Fruit fly (Drosophila melanogaster) whole organism, prepupa: Measurements from ENCODE around the gene eIF3g1.

Experiments used
- Blimp-1 ChIP-seq: fragments of 200-800 bp; sonication (Bioruptor generic); optimal IDR thresholded peaks from 3 replicates; lab custom pipeline; 2017; ENCODE audit warnings: missing biosample characterization, missing genetic modification characterization, mild to moderate bottlenecking, moderate library complexity, missing genetic modification reagents
- CG10631 ChIP-seq: fragments of 200-800 bp; sonication (Bioruptor generic); optimal IDR thresholded peaks from 2 replicates; lab custom pipeline; 2016; ENCODE audit warnings: missing biosample characterization, missing genetic modification characterization
- CG11294 ChIP-seq: fragments of 200-800 bp; sonication (Bioruptor generic); IDR thresholded peaks from 2 replicates; pipeline ENCODE4 v1.3.6; 2022; ENCODE audit warnings: missing biosample characterization, missing genetic modification characterization
- CG11762 ChIP-seq: fragments of 200-800 bp; sonication (Bioruptor generic); optimal IDR thresholded peaks from 3 replicates; lab custom pipeline; 2016; ENCODE audit warnings: missing biosample characterization, missing genetic modification characterization; ENCODE audit not compliant: insufficient read depth
- CG11902 ChIP-seq: fragments of 200-800 bp; sonication (Bioruptor generic); optimal IDR thresholded peaks from 3 replicates; lab custom pipeline; 2016; ENCODE audit warnings: missing biosample characterization, missing genetic modification characterization
- CG1621 ChIP-seq: fragments of 200-800 bp; sonication (Bioruptor generic); optimal IDR thresholded peaks from 3 replicates; lab custom pipeline; 2018; ENCODE audit warnings: missing biosample characterization, mild to moderate bottlenecking, missing genetic modification characterization
- CG16779 ChIP-seq: fragments of 200-800 bp; sonication (Bioruptor generic); optimal IDR thresholded peaks from 3 replicates; lab custom pipeline; 2017; ENCODE audit warnings: missing biosample characterization, mild to moderate bottlenecking, missing genetic modification characterization
- CG31627 ChIP-seq: fragments of 200-800 bp; sonication (Bioruptor generic); optimal IDR thresholded peaks from 3 replicates; lab custom pipeline; 2016; ENCODE audit warnings: missing biosample characterization, missing genetic modification characterization
- CG4318 ChIP-seq: fragments of 200-800 bp; sonication (Bioruptor generic); optimal IDR thresholded peaks from 3 replicates; lab custom pipeline; 2017; ENCODE audit warnings: missing biosample characterization, mild to moderate bottlenecking, missing genetic modification characterization
- CG6163 ChIP-seq: fragments of 200-800 bp; sonication (Bioruptor generic); IDR thresholded peaks from 3 replicates; pipeline ENCODE4 v1.3.6; 2022; ENCODE audit warnings: missing biosample characterization, missing genetic modification characterization
- CG6276 ChIP-seq: fragments of 200-800 bp; sonication (Bioruptor generic); optimal IDR thresholded peaks from 2 replicates; lab custom pipeline; 2017; ENCODE audit warnings: missing biosample characterization, mild to moderate bottlenecking, missing genetic modification characterization
- CG6792 ChIP-seq: fragments of 200-800 bp; sonication (Bioruptor generic); optimal IDR thresholded peaks from 3 replicates; lab custom pipeline; 2016; ENCODE audit warnings: missing biosample characterization, missing genetic modification characterization
- CG6808 ChIP-seq: fragments of 200-800 bp; sonication (Bioruptor generic); optimal IDR thresholded peaks from 3 replicates; lab custom pipeline; 2017; ENCODE audit warnings: missing biosample characterization, missing genetic modification characterization, mild to moderate bottlenecking, moderate library complexity, missing genetic modification reagents
- CG6854 ChIP-seq: fragments of 200-800 bp; sonication (Bioruptor generic); optimal IDR thresholded peaks from 2 replicates; lab custom pipeline; 2017; ENCODE audit warnings: missing biosample characterization, mild to moderate bottlenecking, missing genetic modification characterization
- CG8119 ChIP-seq: fragments of 200-800 bp; sonication (Bioruptor generic); IDR thresholded peaks from 3 replicates; pipeline ENCODE4 v1.3.6; 2022; ENCODE audit warnings: missing biosample characterization, missing genetic modification characterization
- CG8632 ChIP-seq: fragments of 200-800 bp; sonication (Bioruptor generic); optimal IDR thresholded peaks from 3 replicates; lab custom pipeline; 2016; ENCODE audit warnings: missing biosample characterization, missing genetic modification characterization
- CG9139 ChIP-seq: fragments of 200-800 bp; sonication (Bioruptor generic); optimal IDR thresholded peaks from 3 replicates; lab custom pipeline; 2017; ENCODE audit warnings: missing biosample characterization, mild to moderate bottlenecking, missing genetic modification characterization
- Eip75B ChIP-seq: fragments of 200-800 bp; sonication (Bioruptor generic); optimal IDR thresholded peaks from 3 replicates; lab custom pipeline; 2016; ENCODE audit warnings: missing biosample characterization, missing genetic modification characterization
- Eip78C ChIP-seq: fragments of 200-800 bp; sonication (Bioruptor generic); peaks from one replicate; lab custom pipeline; 2016; ENCODE audit warnings: missing biosample characterization, missing genetic modification characterization
- Eip93F ChIP-seq: fragments of 200-800 bp; sonication (Bioruptor generic); optimal IDR thresholded peaks from 2 replicates; lab custom pipeline; 2016; ENCODE audit warnings: missing biosample characterization, mild to moderate bottlenecking, missing genetic modification characterization
- Ets21C ChIP-seq: fragments of 200-800 bp; sonication (Bioruptor generic); optimal IDR thresholded peaks from 3 replicates; lab custom pipeline; 2016; ENCODE audit warnings: missing biosample characterization, missing genetic modification characterization
- Ets96B ChIP-seq: fragments of 200-800 bp; optimal IDR thresholded peaks from 2 replicates; lab custom pipeline; 2019; ENCODE audit warnings: missing biosample characterization, mild to moderate bottlenecking, missing genetic modification characterization, moderate library complexity
- Hr38 ChIP-seq: sonication (Bioruptor generic); optimal IDR thresholded peaks from 2 replicates; lab custom pipeline; 2016; ENCODE audit warnings: missing biosample characterization, missing genetic modification characterization
- Hr39 ChIP-seq: fragments of 200-800 bp; sonication (Bioruptor generic); optimal IDR thresholded peaks from 2 replicates; lab custom pipeline; 2016; ENCODE audit warnings: missing biosample characterization, missing genetic modification characterization
- Hr4 ChIP-seq: fragments of 200-800 bp; sonication (Bioruptor generic); optimal IDR thresholded peaks from 3 replicates; lab custom pipeline; 2016; ENCODE audit warnings: missing biosample characterization, missing genetic modification characterization
- Lpt ChIP-seq: fragments of 200-800 bp; sonication (Bioruptor generic); optimal IDR thresholded peaks from 3 replicates; lab custom pipeline; 2016; ENCODE audit warnings: missing biosample characterization, missing genetic modification characterization
- OdsH ChIP-seq: fragments of 200-800 bp; sonication (Bioruptor generic); optimal IDR thresholded peaks from 3 replicates; lab custom pipeline; 2016; ENCODE audit warnings: missing biosample characterization, missing genetic modification characterization
- Smox ChIP-seq: fragments of 200-800 bp; sonication (Bioruptor generic); optimal IDR thresholded peaks from 3 replicates; lab custom pipeline; 2016; ENCODE audit warnings: missing biosample characterization, missing genetic modification characterization
- Sox102F ChIP-seq: fragments of 200-800 bp; sonication (Bioruptor generic); optimal IDR thresholded peaks from 2 replicates; lab custom pipeline; 2016; ENCODE audit warnings: missing biosample characterization, mild to moderate bottlenecking, missing genetic modification characterization
- Sox14 ChIP-seq: fragments of 200-800 bp; sonication (Bioruptor generic); optimal IDR thresholded peaks from 3 replicates; lab custom pipeline; 2016; ENCODE audit warnings: missing biosample characterization, missing genetic modification characterization
- Sox15 ChIP-seq: fragments of 200-800 bp; sonication (Bioruptor generic); optimal IDR thresholded peaks from 3 replicates; lab custom pipeline; 2016; ENCODE audit warnings: missing biosample characterization, missing genetic modification characterization
- achi ChIP-seq: fragments of 200-800 bp; sonication (Bioruptor generic); optimal IDR thresholded peaks from 3 replicates; lab custom pipeline; 2016; ENCODE audit warnings: missing biosample characterization, missing genetic modification characterization
- acj6 ChIP-seq: fragments of 200-800 bp; sonication (Bioruptor generic); optimal IDR thresholded peaks from 3 replicates; lab custom pipeline; 2016; ENCODE audit warnings: missing biosample characterization, missing genetic modification characterization
- cyc ChIP-seq: fragments of 200-800 bp; sonication (Bioruptor generic); optimal IDR thresholded peaks from 3 replicates; lab custom pipeline; 2016; ENCODE audit warnings: missing biosample characterization, missing genetic modification characterization
- dac ChIP-seq: fragments of 200-800 bp; sonication (Bioruptor generic); optimal IDR thresholded peaks from 2 replicates; lab custom pipeline; 2017; ENCODE audit warnings: missing biosample characterization, mild to moderate bottlenecking, missing genetic modification characterization
- esn ChIP-seq: fragments of 200-800 bp; sonication (Bioruptor generic); optimal IDR thresholded peaks from 2 replicates; lab custom pipeline; 2016; ENCODE audit warnings: missing biosample characterization, mild to moderate bottlenecking, missing genetic modification characterization, moderate library complexity
- fd59A ChIP-seq: fragments of 200-800 bp; sonication (Bioruptor generic); optimal IDR thresholded peaks from 2 replicates; lab custom pipeline; 2017; ENCODE audit warnings: missing biosample characterization, mild to moderate bottlenecking, missing genetic modification characterization, missing genetic modification reagents
- fkh ChIP-seq: fragments of 200-800 bp; sonication (Bioruptor generic); optimal IDR thresholded peaks from 3 replicates; lab custom pipeline; 2017; ENCODE audit warnings: missing biosample characterization, mild to moderate bottlenecking, missing genetic modification characterization, moderate library complexity
- lz ChIP-seq: fragments of 200-800 bp; sonication (Bioruptor generic); optimal IDR thresholded peaks from 3 replicates; lab custom pipeline; 2016; ENCODE audit warnings: missing biosample characterization, missing genetic modification characterization
- pdm3 ChIP-seq: fragments of 200-800 bp; sonication (Bioruptor generic); optimal IDR thresholded peaks from 3 replicates; lab custom pipeline; 2016; ENCODE audit warnings: missing biosample characterization, missing genetic modification characterization
- salr ChIP-seq, 2 experiments: fragments of 200-800 bp; sonication (Bioruptor generic); optimal IDR thresholded peaks; 3 replicates each; lab custom pipeline; 2016 to 2018; ENCODE audit warnings: missing biosample characterization in 2 of 2, missing genetic modification characterization in 2 of 2, mild to moderate bottlenecking in 1 of 2
- spab ChIP-seq: fragments of 200-800 bp; sonication (Bioruptor generic); optimal IDR thresholded peaks from 2 replicates; lab custom pipeline; 2017; ENCODE audit warnings: missing biosample characterization, mild to moderate bottlenecking, missing genetic modification characterization, missing genetic modification reagents
- ss ChIP-seq, 2 experiments: fragments of 200-800 bp; sonication (Bioruptor generic); optimal IDR thresholded peaks; 2 replicates in 1 of 2; 3 replicates in 1 of 2; lab custom pipeline; 2017 to 2018; ENCODE audit warnings: mild to moderate bottlenecking in 2 of 2, missing biosample characterization in 2 of 2, missing genetic modification characterization in 2 of 2, moderate library complexity in 1 of 2
- svp ChIP-seq: fragments of 200-800 bp; sonication (Bioruptor generic); peaks from one replicate; lab custom pipeline; 2016; ENCODE audit warnings: missing biosample characterization, missing genetic modification characterization
- topi ChIP-seq: fragments of 200-800 bp; sonication (Bioruptor generic); optimal IDR thresholded peaks from 3 replicates; lab custom pipeline; 2016; ENCODE audit warnings: missing biosample characterization, missing genetic modification characterization
- vri ChIP-seq: fragments of 200-800 bp; sonication (Bioruptor generic); optimal IDR thresholded peaks from 3 replicates; lab custom pipeline; 2016; ENCODE audit warnings: missing biosample characterization, mild to moderate bottlenecking, missing genetic modification characterization

eIF3g1 gene

dm6 chrX:2608470-2609157, 1.5 kb downstream of the eIF3g1 start, which contains the start of gene Smyd3 (continued):
- TF ChIP-seq Sox14 (GFP tag; lab: Kevin White, UChicago): peak; percentile 91
- TF ChIP-seq Smox (GFP tag; lab: Kevin White, UChicago): no peak
- no peak for TF ChIP-seq Blimp-1 (GFP tag; lab: Kevin White, UChicago)
- TF ChIP-seq CG6276 (GFP tag; lab: Kevin White, UChicago): no peak
- TF ChIP-seq CG11294 (GFP tag; lab: Robert Waterston, UW): peak; percentile 68
- TF ChIP-seq CG10631 (GFP tag; lab: Kevin White, UChicago): peak; percentile 84
- TF ChIP-seq CG31627 (GFP tag; lab: Kevin White, UChicago): peak; percentile 90
- peak; percentile 75 for TF ChIP-seq CG6792
- peak; percentile 88 for TF ChIP-seq Hr4 (GFP tag; lab: Kevin White, UChicago)
- peak; percentile 90 for TF ChIP-seq esn (GFP tag; lab: Kevin White, UChicago)
- peak; percentile 72 for TF ChIP-seq Lpt
- peak; percentile 57 for TF ChIP-seq CG1621
- TF ChIP-seq fkh (GFP tag; lab: Kevin White, UChicago): no peak
- no peak for TF ChIP-seq ss (GFP tag; optimal IDR thresholded peaks at IDR 0.05; lab: Kevin White, UChicago)
- TF ChIP-seq CG11902: peak; percentile 70
- peak; percentile 70 for TF ChIP-seq CG11762
- TF ChIP-seq Sox15 (GFP tag; lab: Kevin White, UChicago): peak; percentile 72
- TF ChIP-seq svp (GFP tag; lab: Kevin White, UChicago): peak; percentile 95
- TF ChIP-seq CG8632: no peak
- peak; percentile 74 for TF ChIP-seq Ets96B (tag; lab: Kevin White, UChicago)
- TF ChIP-seq CG6808 (GFP tag; lab: Kevin White, UChicago): no peak

dm6 chrX:2603851-2604505, 6.2 kb downstream of the eIF3g1 start, which contains the start of the genes Klp3A and Zw10:
TSS of gene Klp3A (minus strand) at chrX:2604052.
TSS of gene Zw10 (plus strand) at chrX:2604197.
- TF ChIP-seq svp (GFP tag; lab: Kevin White, UChicago) (no peak), OdsH (GFP tag; lab: Kevin White, UChicago) (no peak), spab (GFP tag; lab: Kevin White, UChicago) (no peak), CG6163 (GFP tag; lab: Robert Waterston, UW) (no peak), Hr39 (GFP tag; lab: Kevin White, UChicago) (no peak), vri (GFP tag; lab: Kevin White, UChicago) (no peak), CG8632 (no peak), CG10631 (GFP tag; lab: Kevin White, UChicago) (no peak), CG6854 (GFP tag; lab: Kevin White, UChicago) (no peak), lz (peak; percentile 45), Eip75B (GFP tag; lab: Kevin White, UChicago) (no peak), Blimp-1 (GFP tag; lab: Kevin White, UChicago) (no peak), CG9139 (GFP tag; lab: Kevin White, UChicago) (no peak), Sox102F (GFP tag; lab: Kevin White, UChicago) (no peak), acj6 (GFP tag; lab: Kevin White, UChicago) (no peak), CG11902 (no peak), fd59A (GFP tag; lab: Kevin White, UChicago) (no peak), dac (no peak), CG6276 (GFP tag; lab: Kevin White, UChicago) (no peak), Hr38 (GFP tag; lab: Kevin White, UChicago) (no peak), Smox (GFP tag; lab: Kevin White, UChicago) (no peak), CG31627 (GFP tag; lab: Kevin White, UChicago) (peak; percentile 38), topi (peak; percentile 40), CG8119 (GFP tag; lab: Robert Waterston, UW) (no peak), Sox15 (GFP tag; lab: Kevin White, UChicago) (no peak), CG1621 (no peak), CG4318 (GFP tag; lab: Kevin White, UChicago) (no peak), Sox14 (GFP tag; lab: Kevin White, UChicago) (no peak), Eip93F (no peak), esn (GFP tag; lab: Kevin White, UChicago) (peak; percentile 41), cyc (GFP tag; lab: Kevin White, UChicago) (peak; percentile 26), Ets96B (tag; lab: Kevin White, UChicago) (no peak), salr (GFP tag; optimal IDR thresholded peaks at IDR 0.05; lab: Kevin White, UChicago) (no peak), Ets21C (no peak), ss (GFP tag; optimal IDR thresholded peaks at IDR 0.05; lab: Kevin White, UChicago) (no peak), pdm3 (GFP tag; lab: Kevin White, UChicago) (no peak), CG6808 (GFP tag; lab: Kevin White, UChicago) (no peak), Eip78C (GFP tag; lab: Kevin White, UChicago) (no peak), achi (GFP tag; lab: Kevin White, UChicago) (no peak), CG16779 (tag; lab: Kevin White, UChicago) (no peak)
